Fruit fly (Drosophila melanogaster) whole organism, embryonic: ENCODE measurements around the gene CG31515.

Experiments
- BtbVII ChIP-seq: fragments of 200-800 bp; sonication (Bioruptor generic); optimal IDR thresholded peaks from 3 replicates; lab custom pipeline; 2017; ENCODE audit warnings: missing biosample characterization, mild to moderate bottlenecking, missing genetic modification characterization
- CG11695 ChIP-seq: fragments of 200-800 bp; sonication (Bioruptor generic); IDR thresholded peaks from 3 replicates; pipeline ENCODE4 v1.3.6; 2022; ENCODE audit warnings: missing biosample characterization, missing genetic modification characterization
- CG11723 ChIP-seq: fragments of 200-800 bp; sonication (Bioruptor generic); optimal IDR thresholded peaks from 2 replicates; lab custom pipeline; 2017; ENCODE audit warnings: missing biosample characterization, mild to moderate bottlenecking, missing genetic modification characterization
- CG12769 ChIP-seq: fragments of 200-800 bp; sonication (Bioruptor generic); optimal IDR thresholded peaks from 2 replicates; lab custom pipeline; 2019; ENCODE audit warnings: missing biosample characterization, mild to moderate bottlenecking, missing genetic modification characterization, moderate library complexity
- CG13894 ChIP-seq: fragments of 200-800 bp; sonication (Bioruptor generic); optimal IDR thresholded peaks from 3 replicates; lab custom pipeline; 2018; ENCODE audit warnings: missing biosample characterization, mild to moderate bottlenecking, missing genetic modification characterization, moderate library complexity
- CG15514 ChIP-seq: fragments of 200-800 bp; sonication (Bioruptor generic); optimal IDR thresholded peaks from 3 replicates; lab custom pipeline; 2017; ENCODE audit warnings: missing biosample characterization, missing genetic modification characterization, mild to moderate bottlenecking, moderate library complexity, missing genetic modification reagents
- CG1603 ChIP-seq: fragments of 200-800 bp; sonication (Bioruptor generic); optimal IDR thresholded peaks from 2 replicates; lab custom pipeline; 2019; ENCODE audit warnings: missing biosample characterization, mild to moderate bottlenecking, missing genetic modification characterization, moderate library complexity
- CG17802 ChIP-seq: fragments of 200-800 bp; sonication (Bioruptor generic); optimal IDR thresholded peaks from 2 replicates; lab custom pipeline; 2018; ENCODE audit warnings: missing biosample characterization, mild to moderate bottlenecking, missing genetic modification characterization, moderate library complexity
- CG2199 ChIP-seq: fragments of 200-800 bp; sonication (Bioruptor generic); IDR thresholded peaks from 3 replicates; pipeline ENCODE4 v1.3.6; 2022; ENCODE audit warnings: missing biosample characterization, missing genetic modification characterization
- CG32767 ChIP-seq: fragments of 200-800 bp; sonication (Bioruptor generic); IDR thresholded peaks from 2 replicates; pipeline ENCODE4 v1.3.6; 2022; ENCODE audit warnings: missing biosample characterization, missing genetic modification characterization
- CG34224 ChIP-seq: fragments of 200-800 bp; sonication (Bioruptor generic); IDR thresholded peaks from 3 replicates; pipeline ENCODE4 v1.3.6; 2022; ENCODE audit warnings: missing biosample characterization, missing genetic modification characterization; ENCODE audit not compliant: partially characterized antibody
- CG3995 ChIP-seq: fragments of 200-800 bp; sonication (Bioruptor generic); optimal IDR thresholded peaks from 3 replicates; lab custom pipeline; 2016; ENCODE audit warnings: missing biosample characterization, missing genetic modification characterization
- CG4360 ChIP-seq: fragments of 200-800 bp; sonication (Bioruptor generic); IDR thresholded peaks from 2 replicates; pipeline ENCODE4 v1.3.6; 2022; ENCODE audit warnings: missing biosample characterization, missing genetic modification characterization
- CG4730 ChIP-seq: fragments of 200-800 bp; sonication (Bioruptor generic); IDR thresholded peaks from 2 replicates; pipeline ENCODE4 v1.3.6; 2022; ENCODE audit warnings: missing biosample characterization, missing genetic modification characterization
- Deaf1 ChIP-seq: fragments of 200-800 bp; optimal IDR thresholded peaks from 3 replicates; lab custom pipeline; 2019; ENCODE audit warnings: missing biosample characterization, mild to moderate bottlenecking, missing genetic modification characterization, moderate library complexity
- Lhr ChIP-seq: fragments of 200-800 bp; sonication (Bioruptor generic); optimal IDR thresholded peaks from 3 replicates; lab custom pipeline; 2017; ENCODE audit warnings: mild to moderate bottlenecking, missing biosample characterization, missing genetic modification reagents, missing genetic modification characterization
- Pdp1 ChIP-seq, 2 experiments: fragments of 200-800 bp; sonication (Bioruptor generic); optimal IDR thresholded peaks; 3 replicates each; lab custom pipeline; 2016; ENCODE audit warnings: missing biosample characterization in 2 of 2, missing genetic modification characterization in 2 of 2, mild to moderate bottlenecking in 1 of 2, moderate library complexity in 1 of 2
- Side ChIP-seq: fragments of 200-800 bp; sonication (Bioruptor generic); optimal IDR thresholded peaks from 2 replicates; lab custom pipeline; 2016; ENCODE audit warnings: missing biosample characterization, missing genetic modification characterization
- Tbp ChIP-seq: fragments of >200 bp; optimal IDR thresholded peaks from 2 replicates; lab custom pipeline; 2018; ENCODE audit warnings: missing biosample characterization, missing genetic modification characterization
- Trl ChIP-seq, 3 experiments: fragments of >200 bp in 2 of 3; fragments of 200-800 bp in 1 of 3; sonication (Bioruptor generic) in 1 of 3; optimal IDR thresholded peaks; 2 replicates in 1 of 3; 3 replicates in 2 of 3; lab custom pipeline; 2016 to 2017; ENCODE audit warnings: missing biosample characterization in 1 of 3, missing genetic modification characterization in 1 of 3
- abd-A ChIP-seq: fragments of 200-800 bp; sonication (Bioruptor generic); optimal IDR thresholded peaks from 3 replicates; lab custom pipeline; 2019; ENCODE audit warnings: missing biosample characterization, mild to moderate bottlenecking, missing genetic modification characterization, moderate library complexity
- al ChIP-seq: fragments of 200-800 bp; sonication (Bioruptor generic); IDR thresholded peaks from 2 replicates; pipeline ENCODE4 v1.3.6; 2022; ENCODE audit warnings: missing biosample characterization, missing genetic modification characterization
- ase ChIP-seq: fragments of 200-800 bp; sonication (Bioruptor generic); IDR thresholded peaks from 3 replicates; pipeline ENCODE4 v1.3.6; 2022; ENCODE audit warnings: missing biosample characterization, missing genetic modification characterization
- chinmo ChIP-seq: fragments of 200-800 bp; sonication (Bioruptor generic); IDR thresholded peaks from 4 replicates; pipeline ENCODE4 v1.3.6; 2022; ENCODE audit warnings: missing biosample characterization, missing genetic modification characterization; ENCODE audit not compliant: partially characterized antibody
- crol ChIP-seq: fragments of 200-800 bp; sonication (Bioruptor generic); IDR thresholded peaks from 2 replicates; pipeline ENCODE4 v1.3.6; 2022; ENCODE audit warnings: missing biosample characterization, missing genetic modification characterization
- crp ChIP-seq, 2 experiments: fragments of 200-800 bp; sonication (Bioruptor generic); optimal IDR thresholded peaks; 2 replicates in 1 of 2; 3 replicates in 1 of 2; lab custom pipeline; 2017; ENCODE audit warnings: missing biosample characterization in 2 of 2, missing genetic modification characterization in 2 of 2, mild to moderate bottlenecking in 1 of 2, moderate library complexity in 1 of 2
- danr ChIP-seq: fragments of 200-800 bp; sonication (Bioruptor generic); IDR thresholded peaks from 2 replicates; pipeline ENCODE4 v1.3.6; 2022; ENCODE audit warnings: missing biosample characterization, missing genetic modification characterization
- eve ChIP-seq, 2 experiments: fragments of >200 bp; optimal IDR thresholded peaks; 2 replicates each; lab custom pipeline; 2017; ENCODE audit warnings: missing biosample characterization in 2 of 2, missing genetic modification characterization in 2 of 2
- ewg ChIP-seq: fragments of 200-800 bp; sonication (Bioruptor generic); optimal IDR thresholded peaks from 3 replicates; lab custom pipeline; 2017; ENCODE audit warnings: mild to moderate bottlenecking, missing biosample characterization, missing genetic modification reagents, missing genetic modification characterization
- exex ChIP-seq: fragments of 200-800 bp; sonication (Bioruptor generic); optimal IDR thresholded peaks from 4 replicates; lab custom pipeline; 2018; ENCODE audit warnings: missing biosample characterization, mild to moderate bottlenecking, missing genetic modification characterization, moderate library complexity
- kay ChIP-seq: fragments of 200-800 bp; sonication (Bioruptor generic); optimal IDR thresholded peaks from 2 replicates; lab custom pipeline; 2016; ENCODE audit warnings: missing biosample characterization, missing genetic modification characterization
- kni ChIP-seq: fragments of 200-800 bp; sonication (Bioruptor generic); optimal IDR thresholded peaks from 3 replicates; lab custom pipeline; 2017; ENCODE audit warnings: mild to moderate bottlenecking, missing biosample characterization, missing genetic modification reagents, missing genetic modification characterization
- scrt ChIP-seq: fragments of 200-800 bp; sonication (Bioruptor generic); optimal IDR thresholded peaks from 2 replicates; lab custom pipeline; 2018; ENCODE audit warnings: missing biosample characterization, mild to moderate bottlenecking, missing genetic modification characterization, moderate library complexity
- sd ChIP-seq: fragments of 200-800 bp; sonication (Bioruptor generic); optimal IDR thresholded peaks from 3 replicates; lab custom pipeline; 2018; ENCODE audit warnings: missing biosample characterization, mild to moderate bottlenecking, missing genetic modification characterization, moderate library complexity
- sens ChIP-seq: fragments of 200-800 bp; sonication (Bioruptor generic); peaks from one replicate; lab custom pipeline; 2016; ENCODE audit warnings: missing biosample characterization, missing genetic modification characterization
- sim ChIP-seq: fragments of 200-800 bp; sonication (Bioruptor generic); IDR thresholded peaks from 2 replicates; pipeline ENCODE4 v1.3.6; 2022; ENCODE audit warnings: missing biosample characterization, missing genetic modification characterization
- z ChIP-seq: fragments of 200-800 bp; sonication (Bioruptor generic); IDR thresholded peaks from 3 replicates; pipeline ENCODE4 v1.3.6; 2022; ENCODE audit warnings: missing biosample characterization, missing genetic modification characterization

Gene CG31515

DNA sequence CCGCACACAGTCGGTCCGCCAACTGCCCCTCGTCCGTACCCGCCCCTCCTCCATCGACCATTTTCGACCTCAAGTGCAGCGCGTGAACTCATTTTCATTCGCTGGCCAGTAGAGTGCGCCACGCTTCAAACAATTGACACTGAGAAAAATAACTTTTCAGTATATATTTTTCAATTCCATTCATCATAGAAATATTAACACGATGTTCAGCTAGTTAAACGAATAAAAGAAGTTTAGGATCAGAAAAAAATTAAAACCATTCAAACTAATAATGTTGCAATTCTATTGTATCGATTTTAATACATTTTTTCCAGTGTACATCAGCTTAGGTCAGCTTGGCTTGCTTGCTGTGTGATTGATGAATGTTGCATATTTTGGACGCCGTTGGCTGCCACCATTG, 1.8 kb downstream of the CG31515 start (continued):
- peak; percentile 43; the same call in 1 of the 3 replicates for TF ChIP-seq ase (GFP tag; lab: Robert Waterston, UW)
- no peak for TF ChIP-seq CG34224 (GFP tag; lab: Robert Waterston, UW)
- TF ChIP-seq CG17802 (tag; lab: Kevin White, UChicago) = peak; percentile 24
- no peak for TF ChIP-seq abd-A (tag; lab: Kevin White, UChicago)

- TF ChIP-seq CG32767 (GFP tag; lab: Robert Waterston, UW) = no peak
- TF ChIP-seq danr (GFP tag; lab: Robert Waterston, UW) = no peak
- peak; percentile 84 for TF ChIP-seq z (GFP tag; lab: Robert Waterston, UW)
- peak; percentile 59 for TF ChIP-seq CG3995 (GFP tag; lab: Kevin White, UChicago)
- TF ChIP-seq CG15514 (GFP tag; lab: Kevin White, UChicago) = peak; percentile 37
- TF ChIP-seq sens = peak; percentile 56
- no peak for TF ChIP-seq Tbp (GFP tag; lab: Kevin White, UChicago)
- TF ChIP-seq scrt (GFP tag; lab: Kevin White, UChicago) = peak; percentile 43
- peak; percentile 60 for TF ChIP-seq CG13894 (tag; lab: Kevin White, UChicago)
- TF ChIP-seq BtbVII (GFP tag; lab: Kevin White, UChicago) = peak; percentile 2
- peak in 1 of 2 experiments; percentile 30 for TF ChIP-seq Pdp1 (GFP tag; optimal IDR thresholded peaks at IDR 0.05; lab: Kevin White, UChicago)
- no peak for TF ChIP-seq CG4730
- 0 out of 2 replicates have a peak, but pooled peaks have one; percentile 25 for TF ChIP-seq CG4360
- no peak for TF ChIP-seq Side (GFP tag; lab: Kevin White, UChicago)
- TF ChIP-seq sim (GFP tag; lab: Robert Waterston, UW) = no peak
- peak; percentile 4 for TF ChIP-seq CG1603
- peak in 1 of 2 experiments; percentile 29 for TF ChIP-seq eve (GFP tag; optimal IDR thresholded peaks at IDR 0.05; lab: Kevin White, UChicago)
- no peak for TF ChIP-seq al (GFP tag; lab: Robert Waterston, UW)
- TF ChIP-seq kay (GFP tag; lab: Kevin White, UChicago) = peak; percentile 31
- TF ChIP-seq crp (GFP tag; optimal IDR thresholded peaks at IDR 0.05; lab: Kevin White, UChicago) = peak in 1 of 2 experiments; percentile 73
- TF ChIP-seq exex (tag; lab: Kevin White, UChicago) = peak; percentile 5
- TF ChIP-seq Deaf1 = peak; percentile 48
- peak; percentile 38 for TF ChIP-seq sd (tag; lab: Kevin White, UChicago)
- TF ChIP-seq CG12769 (tag; lab: Kevin White, UChicago) = peak; percentile 34
- TF ChIP-seq ewg (GFP tag; lab: Kevin White, UChicago) = peak; percentile 59
- TF ChIP-seq CG2199 = peak; percentile 40; the same call in 2 of the 3 replicates
- no peak for TF ChIP-seq CG11723 (GFP tag; lab: Kevin White, UChicago)
- peak; percentile 7 for TF ChIP-seq kni
- TF ChIP-seq chinmo = 0 out of 4 replicates have a peak, but pooled peaks have one; percentile 24
- TF ChIP-seq Lhr (GFP tag; lab: Kevin White, UChicago) = no peak
- TF ChIP-seq crol (GFP tag; lab: Robert Waterston, UW) = peak; percentile 74
- TF ChIP-seq Trl (optimal IDR thresholded peaks at IDR 0.05; lab: Kevin White, UChicago) = peak; percentile 50 to 62
- no peak for TF ChIP-seq Trl (GFP tag; optimal IDR thresholded peaks at IDR 0.05; lab: Kevin White, UChicago)
- no peak for TF ChIP-seq CG11695 (GFP tag; lab: Robert Waterston, UW)
- 0 out of 3 replicates have a peak, but pooled peaks have one; percentile 19 for TF ChIP-seq CG34224 (GFP tag; lab: Robert Waterston, UW)
These were observed 2.7 kb downstream of the CG31515 start for dm6 chr3R:23386021-23386457.
